Fruit fly (Drosophila melanogaster) Kc167 (cell line): ENCODE results near the gene Ocrl.

Experiments used
- Sin3A ChIP-seq: fragments of >200 bp; optimal IDR thresholded peaks from 2 replicates; lab custom pipeline; 2018; ENCODE audit warnings: missing external identifiers
- h ChIP-seq: fragments of >200 bp; optimal IDR thresholded peaks from 3 replicates; lab custom pipeline; 2018; ENCODE audit warnings: missing external identifiers
- insv ChIP-seq: fragments of >200 bp; optimal IDR thresholded peaks from 3 replicates; lab custom pipeline; 2018; ENCODE audit warnings: missing external identifiers
- psq ChIP-seq: fragments of >200 bp; optimal IDR thresholded peaks from 2 replicates; lab custom pipeline; 2017; ENCODE audit warnings: missing external identifiers
- ttk ChIP-seq: sonication (Bioruptor generic); optimal IDR thresholded peaks from 2 replicates; lab custom pipeline; 2017; ENCODE audit warnings: missing external identifiers

DNA sequence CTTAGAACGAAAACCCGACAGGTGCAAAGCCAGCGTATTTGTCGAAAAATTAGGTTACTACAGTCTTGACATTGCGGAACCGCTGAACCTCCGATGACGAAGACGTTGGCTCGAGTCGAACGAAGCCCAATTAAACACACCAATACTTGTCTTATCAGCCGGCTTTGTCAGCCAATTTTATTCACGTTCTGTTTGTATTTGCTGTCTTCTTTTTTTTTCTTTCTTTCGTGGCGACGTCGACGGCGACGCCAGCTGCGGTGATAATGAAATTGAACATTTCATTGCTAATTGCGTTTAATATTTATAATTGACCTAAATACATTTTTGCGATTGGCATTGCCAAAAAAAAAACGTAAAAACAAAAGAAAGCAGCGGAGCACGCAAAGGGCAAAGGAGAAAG lies 42.7 kb downstream of the Ocrl start:
- TF ChIP-seq insv (lab: Kevin White, UChicago) (no peak), psq (lab: Kevin White, UChicago) (no peak), h (lab: Kevin White, UChicago) (no peak), ttk (lab: Kevin White, UChicago) (no peak), Sin3A (lab: Kevin White, UChicago) (no peak)
